Worm (Caenorhabditis elegans): ENCODE measurements around the gene ZK662.5.
A peak's percentile ranks its signal among the peaks of the same experiment; 100 is the strongest.

ZK662.5 gene

ce11 chrX:15707366-15707892, 14.0 kb upstream of the ZK662.5 start (continued):
- TF ChIP-seq sup-37 (GFP tag; optimal IDR thresholded peaks at IDR 0.05), result peak; percentile 43
- TF ChIP-seq egl-27 (tag; optimal IDR thresholded peaks at IDR 0.05), result peak; percentile 88 to 91
- peak; percentile 77 for TF ChIP-seq C16A3.4 (tag; optimal IDR thresholded peaks at IDR 0.05)
- TF ChIP-seq ztf-4 (tag; optimal IDR thresholded peaks at IDR 0.05), result peak; percentile 58
- TF ChIP-seq ztf-11 (tag; optimal IDR thresholded peaks at IDR 0.05), result peak in 1 of 2 experiments; percentile 55
- peak; percentile 89 for TF ChIP-seq nhr-85 (tag)
- no peak for TF ChIP-seq C34B4.2 (tag; optimal IDR thresholded peaks at IDR 0.05)
- no peak for TF ChIP-seq fkh-4 (tag; optimal IDR thresholded peaks at IDR 0.05; ENCODE audit: borderline replicate concordance)
- peak; percentile 74 to 81 (median 79) for TF ChIP-seq ceh-82 (tag; optimal IDR thresholded peaks at IDR 0.05)
- peak; percentile 49 for TF ChIP-seq mef-2 (tag; optimal IDR thresholded peaks at IDR 0.05)
- TF ChIP-seq ets-5 (GFP tag; IDR thresholded peaks at IDR 0.05), result no peak
- TF ChIP-seq nhr-12 (tag; optimal IDR thresholded peaks at IDR 0.05), result no peak
- TF ChIP-seq C04F5.9 (tag; optimal IDR thresholded peaks at IDR 0.05), result no peak
- peak; percentile 96 for TF ChIP-seq fkh-8 (tag; optimal IDR thresholded peaks at IDR 0.05)
- TF ChIP-seq fkh-10 (GFP tag; optimal IDR thresholded peaks at IDR 0.05), result peak; percentile 78
- peak; percentile 24 for TF ChIP-seq blmp-1 (tag; optimal IDR thresholded peaks at IDR 0.05)
- TF ChIP-seq rnt-1 (tag; optimal IDR thresholded peaks at IDR 0.05), result peak; percentile 85
- TF ChIP-seq lir-3 (tag; optimal IDR thresholded peaks at IDR 0.05; ENCODE audit: poor library complexity), result peak; percentile 16
- TF ChIP-seq ceh-8 (GFP tag; optimal IDR thresholded peaks at IDR 0.05), result peak; percentile 26
- TF ChIP-seq Y116A8C.19 (tag; optimal IDR thresholded peaks at IDR 0.05; ENCODE audit: borderline replicate concordance), result no peak
- TF ChIP-seq hlh-17 (GFP tag; optimal IDR thresholded peaks at IDR 0.05; ENCODE audit: borderline replicate concordance), result no peak
- no peak for TF ChIP-seq ceh-90 (tag; optimal IDR thresholded peaks at IDR 0.05)
- TF ChIP-seq hlh-4 (tag; optimal IDR thresholded peaks at IDR 0.05), result no peak
- TF ChIP-seq vab-15 (tag; optimal IDR thresholded peaks at IDR 0.05), result peak; percentile 33
- TF ChIP-seq lsy-2 (tag; optimal IDR thresholded peaks at IDR 0.05), result peak; percentile 67 to 83
- no peak for TF ChIP-seq nhr-84 (tag; optimal IDR thresholded peaks at IDR 0.05)
- no peak for TF ChIP-seq ama-1 (optimal IDR thresholded peaks at IDR 0.05)
- no peak for TF ChIP-seq pag-3 (tag; optimal IDR thresholded peaks at IDR 0.05; ENCODE audit: borderline replicate concordance, insufficient read depth)
- TF ChIP-seq efl-1 (optimal IDR thresholded peaks at IDR 0.05), result peak; percentile 23 to 69
- TF ChIP-seq efl-1 (GFP tag; optimal IDR thresholded peaks at IDR 0.05 in 1 of 2), result peak in 1 of 2 experiments; percentile 14
- peak; percentile 52 for TF ChIP-seq nhr-11 (tag; optimal IDR thresholded peaks at IDR 0.05)
- peak; percentile 52 for TF ChIP-seq zip-4 (GFP tag; optimal IDR thresholded peaks at IDR 0.05)
- no peak for TF ChIP-seq hpl-2 (GFP tag; optimal IDR thresholded peaks at IDR 0.05)
- TF ChIP-seq dsc-1 (tag; optimal IDR thresholded peaks at IDR 0.05), result peak; percentile 68
- no peak for TF ChIP-seq pqm-1 (tag; optimal IDR thresholded peaks at IDR 0.05)
- TF ChIP-seq ces-1 (GFP tag; optimal IDR thresholded peaks at IDR 0.05), result no peak
- peak; percentile 15 for TF ChIP-seq elt-2 (tag; optimal IDR thresholded peaks at IDR 0.05)

- no peak for TF ChIP-seq elt-2 (tag; optimal IDR thresholded peaks at IDR 0.05)
- TF ChIP-seq blmp-1 (tag; optimal IDR thresholded peaks at IDR 0.05), result peak; percentile 8
Observed at ce11 chrX:15707913-15708312, 13.5 kb upstream of the ZK662.5 start, which contains the start of gene nhr-48. nhr-48 (plus strand) TSS chrX:15708213.

- TF ChIP-seq unc-62 (GFP tag; optimal IDR thresholded peaks at IDR 0.05) (no peak), mdl-1 (tag; optimal IDR thresholded peaks at IDR 0.05) (peak in 1 of 2 experiments; percentile 78), fkh-10 (GFP tag; optimal IDR thresholded peaks at IDR 0.05) (no peak), elt-3 (tag; optimal IDR thresholded peaks at IDR 0.05) (peak in 2 of 6 experiments; percentile 81 to 84), unc-86 (tag; optimal IDR thresholded peaks at IDR 0.05) (no peak), unc-30 (tag; optimal IDR thresholded peaks at IDR 0.05) (no peak), snu-23 (GFP tag; optimal IDR thresholded peaks at IDR 0.05) (peak; percentile 63), jun-1 (tag; optimal IDR thresholded peaks at IDR 0.05) (peak; percentile 36), isw-1 (GFP tag; IDR thresholded peaks at IDR 0.05) (no peak), fkh-4 (tag; optimal IDR thresholded peaks at IDR 0.05; ENCODE audit: borderline replicate concordance) (no peak), nhr-47 (tag; optimal IDR thresholded peaks at IDR 0.05) (peak; percentile 13), zip-4 (GFP tag; optimal IDR thresholded peaks at IDR 0.05) (no peak), swsn-7 (tag; optimal IDR thresholded peaks at IDR 0.05) (no peak), nhr-77 (tag; optimal IDR thresholded peaks at IDR 0.05) (peak; percentile 64), nhr-85 (tag) (peak; percentile 92), efl-1 (optimal IDR thresholded peaks at IDR 0.05) (no peak), efl-1 (GFP tag; optimal IDR thresholded peaks at IDR 0.05 in 1 of 2) (peak in 1 of 2 experiments; percentile 71), mab-9 (GFP tag; IDR thresholded peaks at IDR 0.05) (no peak), ceh-90 (tag; optimal IDR thresholded peaks at IDR 0.05) (no peak), grh-1 (GFP tag; IDR thresholded peaks at IDR 0.05) (0 out of 2 replicates have a peak, but pooled peaks have one; percentile 18)
Observed at ce11 chrX:15709594-15709993, 11.9 kb upstream of the ZK662.5 start.
